Fruit fly (Drosophila melanogaster) whole organism, wandering third instar larva: ENCODE measurements around the gene mthl9.
A peak's percentile ranks its signal among the peaks of the same experiment; 100 is the strongest.

ENCODE experiments used
- CG32264 ChIP-seq: fragments of 200-800 bp; sonication (Bioruptor generic); optimal IDR thresholded peaks from 2 replicates; lab custom pipeline; 2016; ENCODE audit warnings: missing biosample characterization, missing genetic modification characterization
- CG9705 ChIP-seq: fragments of 200-800 bp; sonication (Bioruptor generic); optimal IDR thresholded peaks from 2 replicates; lab custom pipeline; 2018; ENCODE audit warnings: missing biosample characterization, mild to moderate bottlenecking, missing genetic modification characterization
- CrebA ChIP-seq: fragments of 200-800 bp; sonication (Bioruptor generic); optimal IDR thresholded peaks from 2 replicates; lab custom pipeline; 2016; ENCODE audit warnings: missing biosample characterization, mild to moderate bottlenecking, missing genetic modification characterization, borderline replicate concordance
- Dfd ChIP-seq: fragments of >200 bp; optimal IDR thresholded peaks from 2 replicates; lab custom pipeline; 2017; ENCODE audit warnings: missing biosample characterization, missing genetic modification characterization
- Dif ChIP-seq: fragments of 200-275, 200-300 bp; sonication (Bioruptor generic); optimal IDR thresholded peaks from 2 replicates; lab custom pipeline; 2018; ENCODE audit warnings: missing biosample characterization, missing genetic modification characterization; ENCODE audit not compliant: partially characterized antibody
- GATAd ChIP-seq: sonication (Bioruptor generic); optimal IDR thresholded peaks from 2 replicates; lab custom pipeline; 2016; ENCODE audit warnings: missing biosample characterization, missing genetic modification characterization
- Hnf4 ChIP-seq: fragments of 200-800 bp; sonication (Bioruptor generic); optimal IDR thresholded peaks from 2 replicates; lab custom pipeline; 2016; ENCODE audit warnings: missing biosample characterization, mild to moderate bottlenecking, missing genetic modification characterization
- Hr83 ChIP-seq: fragments of 200-300 bp; sonication (Bioruptor generic); optimal IDR thresholded peaks from 2 replicates; lab custom pipeline; 2016; ENCODE audit warnings: missing biosample characterization, mild to moderate bottlenecking, missing genetic modification characterization, moderate library complexity; ENCODE audit not compliant: poor library complexity, severe bottlenecking
- Jra ChIP-seq: sonication (Bioruptor generic); optimal IDR thresholded peaks from 2 replicates; lab custom pipeline; 2016; ENCODE audit warnings: missing biosample characterization, missing genetic modification characterization
- Mio ChIP-seq: sonication (Bioruptor generic); optimal IDR thresholded peaks from 2 replicates; lab custom pipeline; 2016; ENCODE audit warnings: missing biosample characterization, missing genetic modification characterization
- Myc ChIP-seq: fragments of >200 bp; optimal IDR thresholded peaks from 2 replicates; lab custom pipeline; 2017
- OdsH ChIP-seq: fragments of 200-800 bp; sonication (Bioruptor generic); optimal IDR thresholded peaks from 2 replicates; lab custom pipeline; 2016; ENCODE audit warnings: missing biosample characterization, mild to moderate bottlenecking, missing genetic modification characterization
- Rel ChIP-seq, 2 experiments: fragments of 200-800 bp; sonication (Bioruptor generic) in 1 of 2; optimal IDR thresholded peaks; 2 replicates in 1 of 2; 3 replicates in 1 of 2; lab custom pipeline; 2016 to 2019; ENCODE audit warnings: mild to moderate bottlenecking in 2 of 2, missing biosample characterization in 2 of 2, missing genetic modification characterization in 2 of 2, moderate library complexity in 1 of 2
- Sp1 ChIP-seq: fragments of 200-800 bp; sonication (Bioruptor generic); optimal IDR thresholded peaks from 3 replicates; lab custom pipeline; 2019; ENCODE audit warnings: missing biosample characterization, mild to moderate bottlenecking, missing genetic modification characterization, moderate library complexity
- Vsx2 ChIP-seq: fragments of 200-300, 225-300 bp; sonication (Bioruptor generic); optimal IDR thresholded peaks from 2 replicates; lab custom pipeline; 2018; ENCODE audit warnings: missing biosample characterization, missing genetic modification characterization; ENCODE audit not compliant: partially characterized antibody
- br ChIP-seq: fragments of 200-800 bp; sonication (Bioruptor generic); optimal IDR thresholded peaks from 2 replicates; lab custom pipeline; 2016; ENCODE audit warnings: missing biosample characterization, missing genetic modification characterization
- brk ChIP-seq: fragments of 200-800 bp; sonication (Bioruptor generic); optimal IDR thresholded peaks from 2 replicates; lab custom pipeline; 2016; ENCODE audit warnings: missing biosample characterization, mild to moderate bottlenecking, missing genetic modification characterization
- dl ChIP-seq, 2 experiments: fragments of 175-275, 200-275 bp in 1 of 2; fragments of 200-275 bp in 1 of 2; sonication (Bioruptor generic); optimal IDR thresholded peaks; lab custom pipeline; 2018; ENCODE audit warnings: mild to moderate bottlenecking in 2 of 2, missing biosample characterization in 2 of 2, missing genetic modification characterization in 2 of 2, moderate library complexity in 2 of 2; ENCODE audit not compliant: partially characterized antibody in 2 of 2, insufficient read depth in 1 of 2
- dmrt93B ChIP-seq: fragments of 200-800 bp; sonication (Bioruptor generic); optimal IDR thresholded peaks from 2 replicates; lab custom pipeline; 2018; ENCODE audit warnings: missing biosample characterization, mild to moderate bottlenecking, missing genetic modification characterization
- dsf ChIP-seq: sonication (Bioruptor generic); optimal IDR thresholded peaks from 2 replicates; lab custom pipeline; 2016; ENCODE audit warnings: missing biosample characterization, missing genetic modification characterization, borderline replicate concordance
- ey ChIP-seq: fragments of 200-800 bp; sonication (Bioruptor generic); optimal IDR thresholded peaks from 2 replicates; lab custom pipeline; 2016; ENCODE audit warnings: missing biosample characterization, missing genetic modification characterization
- foxo ChIP-seq, 2 experiments: fragments of 200-800 bp; sonication (Bioruptor generic); optimal IDR thresholded peaks; 2 replicates in 1 of 2; 3 replicates in 1 of 2; lab custom pipeline; 2016 to 2017; ENCODE audit warnings: missing biosample characterization in 2 of 2, missing genetic modification characterization in 2 of 2
- fru ChIP-seq: fragments of 200-800 bp; sonication (Bioruptor generic); optimal IDR thresholded peaks from 3 replicates; lab custom pipeline; 2016; ENCODE audit warnings: missing biosample characterization, mild to moderate bottlenecking, missing genetic modification characterization
- h ChIP-seq: fragments of 200-800 bp; sonication (Bioruptor generic); optimal IDR thresholded peaks from 3 replicates; lab custom pipeline; 2016; ENCODE audit warnings: missing biosample characterization, mild to moderate bottlenecking, missing genetic modification characterization
- jim ChIP-seq: fragments of 175-275, 200-325 bp; sonication (Bioruptor generic); optimal IDR thresholded peaks from 2 replicates; lab custom pipeline; 2016; ENCODE audit warnings: missing biosample characterization, mild to moderate bottlenecking, missing genetic modification characterization
- lola ChIP-seq: fragments of >200 bp; optimal IDR thresholded peaks from 2 replicates; lab custom pipeline; 2017; ENCODE audit warnings: missing biosample characterization, missing genetic modification characterization
- pan ChIP-seq: fragments of >200 bp; optimal IDR thresholded peaks from 2 replicates; lab custom pipeline; 2017
- psq ChIP-seq: fragments of 200-800 bp; sonication (Bioruptor generic); optimal IDR thresholded peaks from 3 replicates; lab custom pipeline; 2017; ENCODE audit warnings: missing biosample characterization, mild to moderate bottlenecking, missing genetic modification characterization, moderate library complexity
- rgr ChIP-seq: fragments of 200-800 bp; sonication (Bioruptor generic); optimal IDR thresholded peaks from 3 replicates; lab custom pipeline; 2016; ENCODE audit warnings: missing biosample characterization, mild to moderate bottlenecking, missing genetic modification characterization
- sage ChIP-seq: fragments of 200-800 bp; sonication (Bioruptor generic); optimal IDR thresholded peaks from 2 replicates; lab custom pipeline; 2016; ENCODE audit warnings: missing biosample characterization, mild to moderate bottlenecking, missing genetic modification characterization
- woc ChIP-seq: sonication (Bioruptor generic); optimal IDR thresholded peaks from 2 replicates; lab custom pipeline; 2016; ENCODE audit warnings: missing biosample characterization, mild to moderate bottlenecking, missing genetic modification characterization

Gene mthl9

DNA sequence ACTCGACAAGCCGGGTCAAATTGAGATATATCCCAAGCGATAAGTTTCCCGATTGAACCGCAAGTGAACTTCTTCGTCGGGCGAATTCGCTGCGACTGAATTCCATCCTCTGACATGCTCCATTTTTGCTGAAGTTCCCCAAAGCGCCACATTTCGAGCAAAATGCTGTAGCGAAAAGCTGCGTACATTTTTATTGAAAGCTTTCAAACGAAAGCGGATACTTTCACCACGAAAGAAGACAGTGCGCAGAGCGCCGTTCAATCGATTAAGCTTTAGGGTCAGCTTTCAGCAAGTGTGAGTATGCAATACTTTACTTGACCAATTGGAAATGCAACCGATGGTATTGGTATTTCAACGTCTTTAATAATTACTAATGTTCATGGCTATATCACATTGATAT, 10.7 kb upstream of the mthl9 start, which contains the start of gene mthl10:
Gene mthl10, minus strand, starts transcription at position 77 of the 400 bp plus-strand sequence.
- TF ChIP-seq CrebA (GFP tag; lab: Kevin White, UChicago) (no peak), Rel (GFP tag; optimal IDR thresholded peaks at IDR 0.05; lab: Kevin White, UChicago) (no peak), Rel (tag; optimal IDR thresholded peaks at IDR 0.05; lab: Kevin White, UChicago) (peak; percentile 49), lola (GFP tag; lab: Kevin White, UChicago) (peak; percentile 73), brk (no peak), OdsH (GFP tag; lab: Kevin White, UChicago) (no peak), CG9705 (GFP tag; lab: Kevin White, UChicago) (no peak), Dif (GFP tag; lab: Kevin White, UChicago) (no peak), pan (no peak), sage (GFP tag; lab: Kevin White, UChicago) (peak; percentile 40), GATAd (GFP tag; lab: Kevin White, UChicago) (no peak), CG32264 (GFP tag; lab: Kevin White, UChicago) (no peak), foxo (GFP tag; optimal IDR thresholded peaks at IDR 0.05; lab: Kevin White, UChicago) (peak in 1 of 2 experiments; percentile 57), br (GFP tag; lab: Kevin White, UChicago) (no peak), jim (GFP tag; lab: Kevin White, UChicago) (no peak), Hnf4 (GFP tag; lab: Kevin White, UChicago) (no peak), Sp1 (GFP tag; lab: Kevin White, UChicago) (no peak), Myc (lab: Kevin White, UChicago) (peak; percentile 22), dl (GFP tag; optimal IDR thresholded peaks at IDR 0.05; lab: Kevin White, UChicago; ENCODE audit: insufficient read depth in 1 of 2, partially characterized antibody in 2 of 2) (no peak)

DNA sequence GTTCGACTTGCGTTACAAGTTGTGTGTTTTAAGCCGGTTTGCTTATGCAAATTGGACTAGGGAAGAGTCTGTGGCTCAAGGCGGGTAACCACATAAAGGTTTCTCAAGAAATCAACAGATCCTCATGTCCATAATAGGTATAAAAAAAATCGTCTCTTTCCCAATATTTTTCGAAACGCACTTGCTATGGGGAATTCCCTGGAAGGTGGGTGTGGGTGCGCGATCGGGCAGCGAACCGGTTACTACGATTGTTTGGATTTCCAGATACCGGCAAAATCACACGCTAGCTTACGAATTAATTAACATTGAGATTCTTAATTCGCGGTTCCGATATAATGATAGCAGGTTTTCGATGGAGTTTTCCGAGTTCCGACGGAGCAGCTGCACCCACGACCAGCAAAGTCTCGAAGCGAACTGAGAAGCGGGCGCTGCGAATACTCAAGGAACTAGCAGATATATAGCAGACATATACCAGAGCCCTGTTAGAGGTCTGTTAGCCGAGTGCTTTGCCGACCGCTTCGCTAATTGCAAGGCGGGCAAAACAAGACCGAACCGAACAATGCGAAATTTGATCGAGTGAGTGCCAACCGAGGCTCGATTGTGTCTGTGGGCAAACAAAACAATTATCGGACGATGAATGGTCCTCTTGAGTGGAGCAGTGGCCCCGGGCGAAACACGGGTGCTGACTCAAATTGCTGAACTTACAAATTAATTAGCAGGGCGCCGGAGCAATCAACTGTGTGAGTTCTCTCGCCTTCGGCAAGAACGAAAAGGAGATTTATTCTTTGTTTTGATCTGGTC, 9.1 kb upstream of the mthl9 start:
- TF ChIP-seq Hr83 (peak; percentile 7), Sp1 (GFP tag; lab: Kevin White, UChicago) (peak; percentile 13), h (GFP tag; lab: Kevin White, UChicago) (peak; percentile 31), foxo (GFP tag; optimal IDR thresholded peaks at IDR 0.05; lab: Kevin White, UChicago) (no peak), Mio (GFP tag; lab: Kevin White, UChicago) (no peak), Rel (GFP tag; optimal IDR thresholded peaks at IDR 0.05; lab: Kevin White, UChicago) (no peak), Rel (tag; optimal IDR thresholded peaks at IDR 0.05; lab: Kevin White, UChicago) (peak; percentile 92)
- TF ChIP-seq, all 38 proteins: peak for 4

DNA sequence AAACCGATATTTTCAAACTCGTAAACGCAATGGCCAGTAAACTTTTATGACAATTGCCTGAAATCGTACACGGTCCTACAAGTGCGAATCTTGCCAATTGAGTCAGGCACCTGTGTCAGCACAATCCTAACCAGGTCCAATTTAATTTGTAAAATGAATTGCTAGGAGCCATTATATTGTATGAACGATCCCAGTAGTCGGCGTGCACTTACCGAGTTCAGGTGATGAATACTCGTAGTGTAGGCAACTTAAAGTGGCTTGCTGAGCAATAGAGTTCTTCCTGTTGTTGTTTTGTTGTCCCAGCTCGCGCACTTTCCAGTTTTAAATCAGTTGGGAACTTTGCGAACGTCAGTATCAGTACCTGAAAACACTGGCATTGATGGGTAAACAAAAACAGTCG, 8.5 kb upstream of the mthl9 start:
- TF ChIP-seq Mio (GFP tag; lab: Kevin White, UChicago) (no peak), h (GFP tag; lab: Kevin White, UChicago) (no peak), woc (no peak), CG32264 (GFP tag; lab: Kevin White, UChicago) (no peak), fru (no peak), Jra (GFP tag; lab: Kevin White, UChicago) (no peak), OdsH (GFP tag; lab: Kevin White, UChicago) (no peak), brk (no peak), dsf (GFP tag; lab: Kevin White, UChicago) (no peak), CG9705 (GFP tag; lab: Kevin White, UChicago) (no peak), rgr (GFP tag; lab: Kevin White, UChicago) (no peak), Hnf4 (GFP tag; lab: Kevin White, UChicago) (no peak), ey (no peak), Rel (GFP tag; optimal IDR thresholded peaks at IDR 0.05; lab: Kevin White, UChicago) (no peak), Rel (tag; optimal IDR thresholded peaks at IDR 0.05; lab: Kevin White, UChicago) (no peak), br (GFP tag; lab: Kevin White, UChicago) (no peak), jim (GFP tag; lab: Kevin White, UChicago) (no peak), lola (GFP tag; lab: Kevin White, UChicago) (no peak)

- TF ChIP-seq psq (GFP tag; lab: Kevin White, UChicago) (no peak), rgr (GFP tag; lab: Kevin White, UChicago) (no peak), sage (GFP tag; lab: Kevin White, UChicago) (no peak), foxo (GFP tag; optimal IDR thresholded peaks at IDR 0.05; lab: Kevin White, UChicago) (no peak), dmrt93B (GFP tag; lab: Kevin White, UChicago) (no peak), Jra (GFP tag; lab: Kevin White, UChicago) (no peak), ey (no peak), Dfd (no peak), Vsx2 (GFP tag; lab: Kevin White, UChicago) (no peak), brk (no peak)
Observed at dm6 chr3L:340124-340523, 8.0 kb upstream of the mthl9 start.
